Worm (Caenorhabditis elegans) whole organism, L1 larva: ENCODE measurements around the gene F54B3.2.
"Not testable (repeated sequence)": the region's sequence is repeated elsewhere in the genome, so short reads cannot be mapped to it uniquely, and the experiment has no call there.

Experiments used
- C04F5.9 ChIP-seq: sonication (generic microtip); optimal IDR thresholded peaks from 2 replicates; lab custom pipeline; 2016; ENCODE audit warnings: missing genetic modification characterization, missing compliant biosample characterization
- Y116A8C.19 ChIP-seq: sonication (generic microtip); optimal IDR thresholded peaks from 2 replicates; lab custom pipeline; 2016; ENCODE audit warnings: missing compliant biosample characterization, missing genetic modification characterization, borderline replicate concordance
- aha-1 ChIP-seq: fragments of 150-350 bp; optimal IDR thresholded peaks from 2 replicates; lab custom pipeline; 2014; ENCODE audit warnings: missing biosample characterization, missing genetic modification characterization
- aly-2 ChIP-seq: fragments of 150-350 bp; optimal IDR thresholded peaks from 2 replicates; lab custom pipeline; 2014; ENCODE audit warnings: missing biosample characterization, missing genetic modification characterization
- ceh-88 ChIP-seq: fragments of 200-800 bp; sonication (Bioruptor generic); IDR thresholded peaks from 2 replicates; pipeline ENCODE4 v1.3.6; 2022; ENCODE audit warnings: missing genetic modification characterization, missing compliant biosample characterization
- ceh-90 ChIP-seq: sonication (generic microtip); optimal IDR thresholded peaks from 2 replicates; lab custom pipeline; 2016; ENCODE audit warnings: missing genetic modification characterization, missing compliant biosample characterization
- efl-1 ChIP-seq, 4 experiments: fragments of 150-350 bp; optimal IDR thresholded peaks in 3 of 4; peaks in 1 of 4; 1 replicate in 1 of 4; 2 replicates in 3 of 4; lab custom pipeline; 2014; ENCODE audit warnings: missing biosample characterization in 2 of 4, missing genetic modification characterization in 2 of 4, missing genetic modification reagents in 2 of 4
- efl-3 ChIP-seq: fragments of 200-800 bp; sonication (Bioruptor generic); optimal IDR thresholded peaks from 2 replicates; lab custom pipeline; 2018; ENCODE audit warnings: mild to moderate bottlenecking, missing genetic modification characterization, missing compliant biosample characterization
- elt-3 ChIP-seq, 6 experiments: fragments of 150-350 bp in 1 of 6; sonication (generic microtip); optimal IDR thresholded peaks; 2 replicates each; lab custom pipeline; 2017 to 2018; ENCODE audit warnings: missing biosample characterization in 6 of 6, missing genetic modification characterization in 6 of 6, inconsistent platforms in 1 of 6
- fkh-4 ChIP-seq: sonication (generic microtip); optimal IDR thresholded peaks from 2 replicates; lab custom pipeline; 2016; ENCODE audit warnings: missing compliant biosample characterization, missing genetic modification characterization, borderline replicate concordance
- fkh-8 ChIP-seq: sonication (generic microtip); optimal IDR thresholded peaks from 2 replicates; lab custom pipeline; 2016; ENCODE audit warnings: mild to moderate bottlenecking, missing genetic modification characterization, missing compliant biosample characterization
- hpl-2 ChIP-seq: fragments of 150-350 bp; optimal IDR thresholded peaks from 2 replicates; lab custom pipeline; 2014; ENCODE audit warnings: missing biosample characterization, missing genetic modification reagents, missing genetic modification characterization
- isw-1 ChIP-seq: fragments of 200-800 bp; sonication (Bioruptor generic); IDR thresholded peaks from 2 replicates; pipeline ENCODE4 v1.3.6; 2022; ENCODE audit warnings: missing genetic modification characterization, missing compliant biosample characterization
- lin-13 ChIP-seq: fragments of 150-350 bp; optimal IDR thresholded peaks from 2 replicates; lab custom pipeline; 2014; ENCODE audit warnings: missing biosample characterization, missing genetic modification reagents, missing genetic modification characterization
- lin-14 ChIP-seq: fragments of 200-800 bp; sonication (Bioruptor generic); optimal IDR thresholded peaks from 2 replicates; lab custom pipeline; 2018; ENCODE audit warnings: mild to moderate bottlenecking, missing genetic modification characterization, moderate library complexity, missing compliant biosample characterization
- lin-15B ChIP-seq: fragments of 150-350 bp; sonication (generic microtip); optimal IDR thresholded peaks from 3 replicates; lab custom pipeline; 2014; ENCODE audit warnings: missing biosample characterization, missing genetic modification characterization
- lin-39 ChIP-seq: fragments of 150-350 bp; optimal IDR thresholded peaks from 2 replicates; lab custom pipeline; 2014; ENCODE audit warnings: missing biosample characterization, missing genetic modification reagents, missing genetic modification characterization
- lsy-2 ChIP-seq, 2 experiments: fragments of 150-350 bp; optimal IDR thresholded peaks; 2 replicates each; lab custom pipeline; 2014; ENCODE audit warnings: missing biosample characterization in 2 of 2, missing genetic modification characterization in 2 of 2
- mab-9 ChIP-seq: fragments of 200-800 bp; sonication (Bioruptor generic); IDR thresholded peaks from 2 replicates; pipeline ENCODE4 v1.3.6; 2022; ENCODE audit warnings: missing genetic modification reagents, missing genetic modification characterization, missing compliant biosample characterization
- nhr-11 ChIP-seq: fragments of 150-350 bp; optimal IDR thresholded peaks from 2 replicates; lab custom pipeline; 2014; ENCODE audit warnings: missing biosample characterization, missing genetic modification characterization
- nhr-71 ChIP-seq: sonication (generic microtip); optimal IDR thresholded peaks from 2 replicates; lab custom pipeline; 2016; ENCODE audit warnings: mild to moderate bottlenecking, missing genetic modification characterization, moderate library complexity, missing compliant biosample characterization
- nhr-76 ChIP-seq: sonication (generic microtip); optimal IDR thresholded peaks from 2 replicates; lab custom pipeline; 2017; ENCODE audit warnings: missing biosample characterization, missing genetic modification characterization
- nhr-84 ChIP-seq: sonication (generic microtip); optimal IDR thresholded peaks from 2 replicates; lab custom pipeline; 2017; ENCODE audit warnings: missing biosample characterization, missing genetic modification characterization
- nhr-90 ChIP-seq: sonication (generic microtip); optimal IDR thresholded peaks from 2 replicates; lab custom pipeline; 2016; ENCODE audit warnings: mild to moderate bottlenecking, missing genetic modification characterization, missing compliant biosample characterization; ENCODE audit not compliant: poor library complexity
- pqm-1 ChIP-seq: sonication (generic microtip); optimal IDR thresholded peaks from 3 replicates; lab custom pipeline; 2017; ENCODE audit warnings: missing biosample characterization, missing genetic modification characterization
- rnt-1 ChIP-seq: sonication (generic microtip); optimal IDR thresholded peaks from 2 replicates; lab custom pipeline; 2016; ENCODE audit warnings: mild to moderate bottlenecking, missing genetic modification characterization, moderate library complexity, missing compliant biosample characterization
- skn-1 ChIP-seq: fragments of 150-350 bp; optimal IDR thresholded peaks from 2 replicates; lab custom pipeline; 2014; ENCODE audit warnings: missing biosample characterization, missing genetic modification characterization
- snpc-4 ChIP-seq: fragments of 150-350 bp; optimal IDR thresholded peaks from 2 replicates; lab custom pipeline; 2014; ENCODE audit warnings: missing biosample characterization, missing genetic modification characterization
- snu-23 ChIP-seq: sonication (generic microtip); optimal IDR thresholded peaks from 2 replicates; lab custom pipeline; 2016; ENCODE audit warnings: missing genetic modification characterization, missing compliant biosample characterization
- sptf-1 ChIP-seq: fragments of 150-350 bp; optimal IDR thresholded peaks from 2 replicates; lab custom pipeline; 2014; ENCODE audit warnings: missing biosample characterization, missing genetic modification characterization
- swsn-7 ChIP-seq: sonication (generic microtip); optimal IDR thresholded peaks from 2 replicates; lab custom pipeline; 2016; ENCODE audit warnings: missing genetic modification characterization, missing compliant biosample characterization
- unc-98 ChIP-seq: fragments of 200-800 bp; sonication (Bioruptor generic); IDR thresholded peaks from 2 replicates; pipeline ENCODE4 v1.3.6; 2022; ENCODE audit warnings: missing genetic modification characterization, missing compliant biosample characterization
- ztf-11 ChIP-seq, 2 experiments: sonication (generic microtip); optimal IDR thresholded peaks; 2 replicates each; lab custom pipeline; 2016 to 2017; ENCODE audit warnings: missing genetic modification characterization in 2 of 2, missing biosample characterization in 1 of 2, missing compliant biosample characterization in 1 of 2
- ztf-4 ChIP-seq: fragments of 150-350 bp; optimal IDR thresholded peaks from 2 replicates; lab custom pipeline; 2014; ENCODE audit warnings: missing biosample characterization, missing genetic modification characterization

F54B3.2 gene

ce11 chrII:10248355-10249041 lies 21.5 kb downstream of the F54B3.2 start, which contains the start of gene atad-3 (continued):
- TF ChIP-seq ztf-11 (tag; optimal IDR thresholded peaks at IDR 0.05; lab: Kevin White, UChicago) = peak in 1 of 2 experiments; percentile 91
- peak; percentile 84 for TF ChIP-seq nhr-11 (tag; lab: Kevin White, UChicago)
- TF ChIP-seq mab-9 = peak; percentile 95
- no peak for TF ChIP-seq ceh-90 (tag; lab: Kevin White, UChicago)
- peak; percentile 93 for TF ChIP-seq fkh-8
- peak in 3 of 6 experiments; percentile 48 to 65 (median 58) for TF ChIP-seq elt-3 (tag; optimal IDR thresholded peaks at IDR 0.05; lab: Kevin White, UChicago)
- no peak for TF ChIP-seq nhr-84
- TF ChIP-seq efl-3 (GFP tag; lab: Kevin White, UChicago) = no peak
- peak; percentile 57 for TF ChIP-seq aha-1
- peak; percentile 44 for TF ChIP-seq lin-39 (tag; lab: Kevin White, UChicago)
- TF ChIP-seq fkh-4 (tag; lab: Kevin White, UChicago) = peak; percentile 50
- TF ChIP-seq ceh-88 (GFP tag; lab: Robert Waterston, UW) = peak; percentile 83
- TF ChIP-seq lsy-2 (tag; optimal IDR thresholded peaks at IDR 0.05; lab: Kevin White, UChicago) = peak; percentile 89 to 90
- no peak for TF ChIP-seq hpl-2 (GFP tag; lab: Kevin White, UChicago)
- TF ChIP-seq lin-15B (tag; lab: Kevin White, UChicago) = peak; percentile 85
- TF ChIP-seq pqm-1 = no peak
- TF ChIP-seq C04F5.9 = peak; percentile 83
- TF ChIP-seq skn-1 (tag; lab: Kevin White, UChicago) = peak; percentile 81
- TF ChIP-seq swsn-7 (tag; lab: Kevin White, UChicago) = peak; percentile 88
- no peak for TF ChIP-seq nhr-76 (tag; lab: Kevin White, UChicago)
- peak; percentile 90 for TF ChIP-seq lin-13 (GFP tag; lab: Kevin White, UChicago)
- peak; percentile 87 to 89 for TF ChIP-seq efl-1 (optimal IDR thresholded peaks at IDR 0.05; lab: Kevin White, UChicago)
- TF ChIP-seq efl-1 (GFP tag; optimal IDR thresholded peaks at IDR 0.05 in 1 of 2; lab: Kevin White, UChicago) = peak; percentile 79 to 98
- TF ChIP-seq lin-14 (GFP tag; lab: Kevin White, UChicago) = peak; percentile 93
- TF ChIP-seq snu-23 (GFP tag; lab: Kevin White, UChicago) = peak; percentile 92
- TF ChIP-seq ztf-4 = peak; percentile 59
- peak; percentile 76 for TF ChIP-seq aly-2 (tag; lab: Kevin White, UChicago)
- TF ChIP-seq Y116A8C.19 (tag; lab: Kevin White, UChicago) = no peak
- TF ChIP-seq nhr-71 (tag; lab: Kevin White, UChicago) = peak; percentile 95
- TF ChIP-seq snpc-4 (tag; lab: Kevin White, UChicago) = peak; percentile 67

ce11 chrII:10247594-10248283 lies 22.2 kb downstream of the F54B3.2 start, which contains the start of gene nrde-2:
Gene nrde-2 (minus strand): TSS chrII:10247638.
- TF ChIP-seq unc-98 (GFP tag; lab: Robert Waterston, UW) (0 out of 2 replicates have a peak, but pooled peaks have one; percentile 52), efl-1 (optimal IDR thresholded peaks at IDR 0.05; lab: Kevin White, UChicago) (peak in 1 of 2 experiments; percentile 13), isw-1 (GFP tag; lab: Robert Waterston, UW) (0 out of 2 replicates have a peak, but pooled peaks have one; percentile 3), rnt-1 (tag; lab: Kevin White, UChicago) (peak; percentile 57)
- not testable (repeated sequence) for TF ChIP-seq efl-1 (GFP tag; optimal IDR thresholded peaks at IDR 0.05 in 1 of 2; lab: Kevin White, UChicago)

ce11 chrII:10247154-10247553 lies 22.8 kb downstream of the F54B3.2 start:
- TF ChIP-seq pqm-1 (no peak), sptf-1 (no peak), efl-1 (optimal IDR thresholded peaks at IDR 0.05; lab: Kevin White, UChicago) (no peak), efl-1 (GFP tag; optimal IDR thresholded peaks at IDR 0.05 in 1 of 2; lab: Kevin White, UChicago) (peak in 1 of 2 experiments; percentile 30), nhr-90 (tag; lab: Kevin White, UChicago) (no peak)
